Fruit fly (Drosophila melanogaster): Measurements from ENCODE around the gene Ube3a.

DNA sequence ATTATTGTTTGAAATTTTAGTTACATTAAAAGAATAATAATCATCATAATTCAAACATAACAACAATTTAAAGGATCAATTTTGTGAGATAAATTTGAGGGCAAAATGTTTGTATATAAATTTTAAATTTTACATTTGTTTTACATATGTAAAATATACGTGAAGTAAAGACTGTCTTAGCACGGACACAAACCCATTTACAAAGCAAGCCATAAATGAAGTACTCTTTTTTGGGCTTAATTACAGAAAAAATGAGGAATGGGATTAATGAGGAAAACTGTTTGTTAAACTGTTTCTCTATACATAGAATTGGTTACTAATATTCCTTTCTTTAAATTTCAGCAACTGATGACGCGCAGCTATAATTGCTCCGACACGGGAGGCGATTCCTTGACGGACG lies 14.3 kb upstream of the Ube3a start:
- peak in 1 of 2 experiments; percentile 49 for TF ChIP-seq CTCF (optimal IDR thresholded peaks at IDR 0.05)
- TF ChIP-seq CG8478 (optimal IDR thresholded peaks at IDR 0.05) = no peak

Data from S2 (cell line).